Fruit fly (Drosophila melanogaster) whole organism, wandering third instar larva: Measurements from ENCODE around the gene mtSSB.

Experiments
- Abd-B ChIP-seq: fragments of >200 bp; optimal IDR thresholded peaks from 2 replicates; lab custom pipeline; 2017; ENCODE audit warnings: missing biosample characterization, missing genetic modification characterization
- CG32264 ChIP-seq: fragments of 200-800 bp; sonication (Bioruptor generic); optimal IDR thresholded peaks from 2 replicates; lab custom pipeline; 2016; ENCODE audit warnings: missing biosample characterization, missing genetic modification characterization
- CG9705 ChIP-seq: fragments of 200-800 bp; sonication (Bioruptor generic); optimal IDR thresholded peaks from 2 replicates; lab custom pipeline; 2018; ENCODE audit warnings: missing biosample characterization, mild to moderate bottlenecking, missing genetic modification characterization
- CrebA ChIP-seq: fragments of 200-800 bp; sonication (Bioruptor generic); optimal IDR thresholded peaks from 2 replicates; lab custom pipeline; 2016; ENCODE audit warnings: missing biosample characterization, mild to moderate bottlenecking, missing genetic modification characterization, borderline replicate concordance
- Dfd ChIP-seq: fragments of >200 bp; optimal IDR thresholded peaks from 2 replicates; lab custom pipeline; 2017; ENCODE audit warnings: missing biosample characterization, missing genetic modification characterization
- Dif ChIP-seq: fragments of 200-275, 200-300 bp; sonication (Bioruptor generic); optimal IDR thresholded peaks from 2 replicates; lab custom pipeline; 2018; ENCODE audit warnings: missing biosample characterization, missing genetic modification characterization; ENCODE audit not compliant: partially characterized antibody
- GATAd ChIP-seq: sonication (Bioruptor generic); optimal IDR thresholded peaks from 2 replicates; lab custom pipeline; 2016; ENCODE audit warnings: missing biosample characterization, missing genetic modification characterization
- HLH106 ChIP-seq: fragments of 200-800 bp; optimal IDR thresholded peaks from 3 replicates; lab custom pipeline; 2019; ENCODE audit warnings: missing biosample characterization, mild to moderate bottlenecking, missing genetic modification characterization, moderate library complexity
- Hnf4 ChIP-seq: fragments of 200-800 bp; sonication (Bioruptor generic); optimal IDR thresholded peaks from 2 replicates; lab custom pipeline; 2016; ENCODE audit warnings: missing biosample characterization, mild to moderate bottlenecking, missing genetic modification characterization
- Hr78 ChIP-seq: fragments of >200 bp; optimal IDR thresholded peaks from 2 replicates; lab custom pipeline; 2017; ENCODE audit warnings: missing biosample characterization, missing genetic modification characterization
- Hr83 ChIP-seq: fragments of 200-300 bp; sonication (Bioruptor generic); optimal IDR thresholded peaks from 2 replicates; lab custom pipeline; 2016; ENCODE audit warnings: missing biosample characterization, mild to moderate bottlenecking, missing genetic modification characterization, moderate library complexity; ENCODE audit not compliant: poor library complexity, severe bottlenecking
- Jra ChIP-seq: sonication (Bioruptor generic); optimal IDR thresholded peaks from 2 replicates; lab custom pipeline; 2016; ENCODE audit warnings: missing biosample characterization, missing genetic modification characterization
- Mio ChIP-seq: sonication (Bioruptor generic); optimal IDR thresholded peaks from 2 replicates; lab custom pipeline; 2016; ENCODE audit warnings: missing biosample characterization, missing genetic modification characterization
- Myc ChIP-seq: fragments of >200 bp; optimal IDR thresholded peaks from 2 replicates; lab custom pipeline; 2017
- N ChIP-seq: fragments of >200 bp; optimal IDR thresholded peaks from 2 replicates; lab custom pipeline; 2018; ENCODE audit warnings: missing biosample characterization, missing external identifiers, missing genetic modification characterization
- OdsH ChIP-seq: fragments of 200-800 bp; sonication (Bioruptor generic); optimal IDR thresholded peaks from 2 replicates; lab custom pipeline; 2016; ENCODE audit warnings: missing biosample characterization, mild to moderate bottlenecking, missing genetic modification characterization
- Rel ChIP-seq, 2 experiments: fragments of 200-800 bp; sonication (Bioruptor generic) in 1 of 2; optimal IDR thresholded peaks; 2 replicates in 1 of 2; 3 replicates in 1 of 2; lab custom pipeline; 2016 to 2019; ENCODE audit warnings: mild to moderate bottlenecking in 2 of 2, missing biosample characterization in 2 of 2, missing genetic modification characterization in 2 of 2, moderate library complexity in 1 of 2
- Sp1 ChIP-seq: fragments of 200-800 bp; sonication (Bioruptor generic); optimal IDR thresholded peaks from 3 replicates; lab custom pipeline; 2019; ENCODE audit warnings: missing biosample characterization, mild to moderate bottlenecking, missing genetic modification characterization, moderate library complexity
- Vsx2 ChIP-seq: fragments of 200-300, 225-300 bp; sonication (Bioruptor generic); optimal IDR thresholded peaks from 2 replicates; lab custom pipeline; 2018; ENCODE audit warnings: missing biosample characterization, missing genetic modification characterization; ENCODE audit not compliant: partially characterized antibody
- br ChIP-seq: fragments of 200-800 bp; sonication (Bioruptor generic); optimal IDR thresholded peaks from 2 replicates; lab custom pipeline; 2016; ENCODE audit warnings: missing biosample characterization, missing genetic modification characterization
- brk ChIP-seq: fragments of 200-800 bp; sonication (Bioruptor generic); optimal IDR thresholded peaks from 2 replicates; lab custom pipeline; 2016; ENCODE audit warnings: missing biosample characterization, mild to moderate bottlenecking, missing genetic modification characterization
- dl ChIP-seq, 2 experiments: fragments of 175-275, 200-275 bp in 1 of 2; fragments of 200-275 bp in 1 of 2; sonication (Bioruptor generic); optimal IDR thresholded peaks; lab custom pipeline; 2018; ENCODE audit warnings: mild to moderate bottlenecking in 2 of 2, missing biosample characterization in 2 of 2, missing genetic modification characterization in 2 of 2, moderate library complexity in 2 of 2; ENCODE audit not compliant: partially characterized antibody in 2 of 2, insufficient read depth in 1 of 2
- dmrt93B ChIP-seq: fragments of 200-800 bp; sonication (Bioruptor generic); optimal IDR thresholded peaks from 2 replicates; lab custom pipeline; 2018; ENCODE audit warnings: missing biosample characterization, mild to moderate bottlenecking, missing genetic modification characterization
- dsf ChIP-seq: sonication (Bioruptor generic); optimal IDR thresholded peaks from 2 replicates; lab custom pipeline; 2016; ENCODE audit warnings: missing biosample characterization, missing genetic modification characterization, borderline replicate concordance
- ey ChIP-seq: fragments of 200-800 bp; sonication (Bioruptor generic); optimal IDR thresholded peaks from 2 replicates; lab custom pipeline; 2016; ENCODE audit warnings: missing biosample characterization, missing genetic modification characterization
- foxo ChIP-seq, 2 experiments: fragments of 200-800 bp; sonication (Bioruptor generic); optimal IDR thresholded peaks; 2 replicates in 1 of 2; 3 replicates in 1 of 2; lab custom pipeline; 2016 to 2017; ENCODE audit warnings: missing biosample characterization in 2 of 2, missing genetic modification characterization in 2 of 2
- fru ChIP-seq: fragments of 200-800 bp; sonication (Bioruptor generic); optimal IDR thresholded peaks from 3 replicates; lab custom pipeline; 2016; ENCODE audit warnings: missing biosample characterization, mild to moderate bottlenecking, missing genetic modification characterization
- h ChIP-seq: fragments of 200-800 bp; sonication (Bioruptor generic); optimal IDR thresholded peaks from 3 replicates; lab custom pipeline; 2016; ENCODE audit warnings: missing biosample characterization, mild to moderate bottlenecking, missing genetic modification characterization
- jim ChIP-seq: fragments of 175-275, 200-325 bp; sonication (Bioruptor generic); optimal IDR thresholded peaks from 2 replicates; lab custom pipeline; 2016; ENCODE audit warnings: missing biosample characterization, mild to moderate bottlenecking, missing genetic modification characterization
- lola ChIP-seq: fragments of >200 bp; optimal IDR thresholded peaks from 2 replicates; lab custom pipeline; 2017; ENCODE audit warnings: missing biosample characterization, missing genetic modification characterization
- pan ChIP-seq: fragments of >200 bp; optimal IDR thresholded peaks from 2 replicates; lab custom pipeline; 2017
- psq ChIP-seq: fragments of 200-800 bp; sonication (Bioruptor generic); optimal IDR thresholded peaks from 3 replicates; lab custom pipeline; 2017; ENCODE audit warnings: missing biosample characterization, mild to moderate bottlenecking, missing genetic modification characterization, moderate library complexity
- rgr ChIP-seq: fragments of 200-800 bp; sonication (Bioruptor generic); optimal IDR thresholded peaks from 3 replicates; lab custom pipeline; 2016; ENCODE audit warnings: missing biosample characterization, mild to moderate bottlenecking, missing genetic modification characterization
- sage ChIP-seq: fragments of 200-800 bp; sonication (Bioruptor generic); optimal IDR thresholded peaks from 2 replicates; lab custom pipeline; 2016; ENCODE audit warnings: missing biosample characterization, mild to moderate bottlenecking, missing genetic modification characterization
- sv ChIP-seq: fragments of 200-800 bp; sonication (Bioruptor generic); optimal IDR thresholded peaks from 3 replicates; lab custom pipeline; 2016; ENCODE audit warnings: missing biosample characterization, missing genetic modification characterization
- tai ChIP-seq: sonication (Bioruptor generic); optimal IDR thresholded peaks from 2 replicates; lab custom pipeline; 2016; ENCODE audit warnings: missing biosample characterization, missing genetic modification characterization
- usp ChIP-seq: fragments of >200 bp; optimal IDR thresholded peaks from 2 replicates; lab custom pipeline; 2017; ENCODE audit warnings: missing biosample characterization, missing genetic modification characterization
- woc ChIP-seq: sonication (Bioruptor generic); optimal IDR thresholded peaks from 2 replicates; lab custom pipeline; 2016; ENCODE audit warnings: missing biosample characterization, mild to moderate bottlenecking, missing genetic modification characterization

mtSSB gene

DNA sequence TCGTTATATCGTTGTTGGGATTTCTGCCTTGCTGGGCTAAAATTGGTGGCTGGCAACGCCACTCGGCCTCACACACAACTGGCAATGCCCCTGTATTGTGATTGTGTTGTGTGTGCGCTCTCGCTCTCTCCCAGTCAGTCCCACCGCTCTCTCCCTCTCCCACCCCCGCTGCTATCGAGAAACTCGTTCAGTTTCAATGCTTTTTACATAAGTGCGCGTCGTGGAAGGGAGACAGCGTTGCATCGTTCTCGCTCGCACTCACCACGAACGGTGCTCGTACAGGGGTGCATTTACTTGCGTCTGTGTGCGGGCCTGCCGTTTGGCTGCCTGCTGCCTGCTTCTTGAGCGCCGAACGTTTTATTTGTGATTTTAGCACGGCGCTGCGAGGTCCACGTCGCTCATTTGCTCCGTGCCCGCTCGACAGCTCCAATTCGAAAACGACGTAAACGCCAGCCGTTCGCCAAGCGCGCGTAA is 37.4 kb upstream of the mtSSB start (continued):
- TF ChIP-seq HLH106 = peak; percentile 33
- no peak for TF ChIP-seq Rel (GFP tag; optimal IDR thresholded peaks at IDR 0.05; lab: Kevin White, UChicago)
- peak; percentile 94 for TF ChIP-seq Rel (tag; optimal IDR thresholded peaks at IDR 0.05; lab: Kevin White, UChicago)
- TF ChIP-seq, all 38 proteins: peak for 21

- TF ChIP-seq CG32264 (GFP tag; lab: Kevin White, UChicago) (no peak), Myc (lab: Kevin White, UChicago) (no peak), Dfd (GFP tag; lab: Kevin White, UChicago) (no peak), brk (no peak), fru (GFP tag; lab: Kevin White, UChicago) (no peak), pan (lab: Kevin White, UChicago) (no peak), Mio (GFP tag; lab: Kevin White, UChicago) (no peak), tai (no peak), Vsx2 (GFP tag; lab: Kevin White, UChicago) (no peak), sv (GFP tag; lab: Kevin White, UChicago) (no peak), Sp1 (GFP tag; lab: Kevin White, UChicago) (no peak), h (no peak), CrebA (GFP tag; lab: Kevin White, UChicago) (no peak), OdsH (GFP tag; lab: Kevin White, UChicago) (no peak), sage (no peak)
Measured at dm6 chr3R:16241822-16242221, 36.8 kb upstream of the mtSSB start.

DNA sequence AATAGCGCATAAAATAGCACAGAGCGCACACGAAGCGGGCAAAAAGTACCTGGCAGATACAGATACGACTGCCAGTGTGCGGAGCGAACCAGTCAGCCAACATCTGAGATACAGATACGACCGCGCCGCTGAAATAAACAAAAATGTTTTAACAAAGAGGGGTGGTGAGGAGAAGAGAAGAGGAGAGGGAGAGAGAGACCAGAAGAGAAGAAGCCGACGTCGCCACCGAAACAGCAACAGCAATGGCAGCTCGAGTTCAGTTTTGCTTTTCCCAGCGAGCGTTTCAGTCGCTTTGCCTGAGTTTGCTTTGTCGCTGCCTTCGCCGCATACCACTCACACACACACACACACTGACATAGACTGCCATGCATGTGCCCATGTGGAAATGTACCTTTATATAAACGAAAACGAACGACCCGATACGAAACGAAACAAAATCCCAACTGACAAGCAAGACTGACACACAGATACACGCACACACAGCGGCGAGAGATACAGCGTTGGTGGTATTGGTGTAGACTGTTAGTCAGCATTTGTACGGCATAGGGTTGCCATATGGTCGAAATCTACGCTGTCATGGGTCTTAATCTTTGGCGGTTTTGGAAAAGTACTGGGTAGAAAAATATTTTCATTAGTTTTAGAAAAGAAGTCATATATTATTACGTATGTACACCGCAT is 36.2 kb upstream of the mtSSB start:
- no peak for TF ChIP-seq Myc (lab: Kevin White, UChicago)
- TF ChIP-seq Mio (GFP tag; lab: Kevin White, UChicago) = no peak
- no peak for TF ChIP-seq pan (lab: Kevin White, UChicago)
- TF ChIP-seq sage = peak; percentile 28
- TF ChIP-seq dmrt93B (GFP tag; lab: Kevin White, UChicago) = peak; percentile 50
- TF ChIP-seq lola (GFP tag; lab: Kevin White, UChicago) = no peak
- peak; percentile 96 for TF ChIP-seq psq (GFP tag; lab: Kevin White, UChicago)
- no peak for TF ChIP-seq Vsx2 (GFP tag; lab: Kevin White, UChicago)
- no peak for TF ChIP-seq Hr78 (GFP tag; lab: Kevin White, UChicago)
- peak; percentile 24 for TF ChIP-seq woc
- peak; percentile 20 for TF ChIP-seq OdsH (GFP tag; lab: Kevin White, UChicago)
- peak; percentile 71 for TF ChIP-seq HLH106
- TF ChIP-seq dsf (GFP tag; lab: Kevin White, UChicago) = no peak
- TF ChIP-seq Dif (GFP tag; lab: Kevin White, UChicago) = peak; percentile 86
- peak; percentile 60 for TF ChIP-seq brk
- no peak for TF ChIP-seq Abd-B (GFP tag; lab: Kevin White, UChicago)
- TF ChIP-seq ey = peak; percentile 68
- TF ChIP-seq fru (GFP tag; lab: Kevin White, UChicago) = peak; percentile 24
- TF ChIP-seq usp = no peak
- TF ChIP-seq tai = peak; percentile 66
- no peak for TF ChIP-seq N (GFP tag; lab: Kevin White, UChicago)
- peak; percentile 13 for TF ChIP-seq Dfd (GFP tag; lab: Kevin White, UChicago)
- peak; percentile 61 for TF ChIP-seq br (GFP tag; lab: Kevin White, UChicago)
- peak; percentile 60 for TF ChIP-seq rgr (GFP tag; lab: Kevin White, UChicago)
- peak; percentile 35 to 64 for TF ChIP-seq foxo (GFP tag; optimal IDR thresholded peaks at IDR 0.05; lab: Kevin White, UChicago)
- TF ChIP-seq Jra (GFP tag; lab: Kevin White, UChicago) = peak; percentile 76
- TF ChIP-seq Hr83 = peak; percentile 93
- peak; percentile 90 for TF ChIP-seq CrebA (GFP tag; lab: Kevin White, UChicago)
- no peak for TF ChIP-seq Rel (GFP tag; optimal IDR thresholded peaks at IDR 0.05; lab: Kevin White, UChicago)
- TF ChIP-seq Rel (tag; optimal IDR thresholded peaks at IDR 0.05; lab: Kevin White, UChicago) = peak; percentile 93
- peak; percentile 76 for TF ChIP-seq jim
- TF ChIP-seq GATAd (GFP tag; lab: Kevin White, UChicago) = no peak
- peak; percentile 33 to 53 for TF ChIP-seq dl (GFP tag; optimal IDR thresholded peaks at IDR 0.05; lab: Kevin White, UChicago; ENCODE audit: insufficient read depth in 1 of 2, partially characterized antibody in 2 of 2)
- TF ChIP-seq Sp1 (GFP tag; lab: Kevin White, UChicago) = peak; percentile 29
- peak; percentile 35 for TF ChIP-seq CG9705
- no peak for TF ChIP-seq sv (GFP tag; lab: Kevin White, UChicago)
- peak; percentile 59 for TF ChIP-seq Hnf4 (GFP tag; lab: Kevin White, UChicago)
- TF ChIP-seq CG32264 (GFP tag; lab: Kevin White, UChicago) = peak; percentile 2
- TF ChIP-seq h = peak; percentile 58
